Worm (Caenorhabditis elegans) whole organism, mixed stage, embryonic: ENCODE measurements around the gene maph-9.

Experiments
- ces-1 ChIP-seq: fragments of 150-350 bp; optimal IDR thresholded peaks from 2 replicates; lab custom pipeline; 2014; ENCODE audit warnings: missing biosample characterization, missing genetic modification reagents, missing genetic modification characterization
- elt-1 ChIP-seq: sonication (generic microtip); optimal IDR thresholded peaks from 2 replicates; lab custom pipeline; 2017; ENCODE audit warnings: missing genetic modification characterization, mild to moderate bottlenecking, missing compliant biosample characterization, antibody characterized with exemption, moderate library complexity, borderline replicate concordance; ENCODE audit not compliant: insufficient read depth
- elt-3 ChIP-seq: fragments of 150-350 bp; optimal IDR thresholded peaks from 2 replicates; lab custom pipeline; 2014; ENCODE audit warnings: missing biosample characterization, missing genetic modification characterization
- lsy-2 ChIP-seq: fragments of 150-350 bp; optimal IDR thresholded peaks from 2 replicates; lab custom pipeline; 2014; ENCODE audit warnings: missing biosample characterization, missing genetic modification characterization
- nhr-76 ChIP-seq: sonication (generic microtip); optimal IDR thresholded peaks from 2 replicates; lab custom pipeline; 2017; ENCODE audit warnings: missing biosample characterization, missing genetic modification characterization
- pha-4 ChIP-seq: fragments of 150-350 bp; optimal IDR thresholded peaks from 2 replicates; lab custom pipeline; 2018; ENCODE audit warnings: missing biosample characterization, missing genetic modification reagents, missing genetic modification characterization
- unc-39 ChIP-seq: fragments of 150-350 bp; optimal IDR thresholded peaks from 2 replicates; lab custom pipeline; 2014; ENCODE audit warnings: missing biosample characterization, missing genetic modification characterization

- TF ChIP-seq lsy-2 (tag; lab: Kevin White, UChicago): no peak
- TF ChIP-seq ces-1 (GFP tag; lab: Kevin White, UChicago): no peak
- TF ChIP-seq pha-4 (tag; lab: Kevin White, UChicago): no peak
- no peak for TF ChIP-seq elt-1
- TF ChIP-seq nhr-76 (tag; lab: Kevin White, UChicago): no peak
- no peak for TF ChIP-seq unc-39
- no peak for TF ChIP-seq elt-3 (tag; lab: Kevin White, UChicago)
Measured at ce11 chrIV:7190409-7190808, 34.0 kb downstream of the maph-9 start.
